Worm (Caenorhabditis elegans) whole organism, early embryonic: ENCODE results near the gene B0432.9.

ENCODE experiments used
- B0310.2 ChIP-seq: sonication (generic microtip); optimal IDR thresholded peaks from 2 replicates; lab custom pipeline; 2016; ENCODE audit warnings: mild to moderate bottlenecking, missing genetic modification characterization, missing compliant biosample characterization
- F13C5.2 ChIP-seq: sonication (generic microtip); optimal IDR thresholded peaks from 2 replicates; lab custom pipeline; 2017; ENCODE audit warnings: mild to moderate bottlenecking, missing genetic modification characterization, inconsistent platforms, missing compliant biosample characterization
- aly-1 ChIP-seq: sonication (generic microtip); optimal IDR thresholded peaks from 2 replicates; lab custom pipeline; 2016; ENCODE audit warnings: missing genetic modification characterization, missing compliant biosample characterization
- ama-1 ChIP-seq: fragments of 150-350 bp; optimal IDR thresholded peaks from 2 replicates; lab custom pipeline; 2014
- ceh-13 ChIP-seq: fragments of 200-800 bp; sonication (Bioruptor generic); optimal IDR thresholded peaks from 2 replicates; lab custom pipeline; 2018; ENCODE audit warnings: mild to moderate bottlenecking, missing genetic modification characterization, missing compliant biosample characterization
- ceh-36 ChIP-seq: sonication (generic microtip); optimal IDR thresholded peaks from 2 replicates; lab custom pipeline; 2016; ENCODE audit warnings: missing genetic modification characterization, inconsistent platforms, missing compliant biosample characterization
- ets-7 ChIP-seq: sonication (generic microtip); optimal IDR thresholded peaks from 2 replicates; lab custom pipeline; 2016; ENCODE audit warnings: missing genotype, missing genetic modification characterization, missing compliant biosample characterization
- flt-1 ChIP-seq: fragments of 200-800 bp; sonication (Bioruptor generic); IDR thresholded peaks from 2 replicates; pipeline ENCODE4 v1.3.6; 2022; ENCODE audit warnings: missing genetic modification characterization, missing compliant biosample characterization
- hmbx-1 ChIP-seq: sonication (generic microtip); optimal IDR thresholded peaks from 2 replicates; lab custom pipeline; 2016; ENCODE audit warnings: mild to moderate bottlenecking, missing genetic modification characterization, missing compliant biosample characterization
- hmg-4 ChIP-seq: fragments of 200-800 bp; sonication (Bioruptor generic); optimal IDR thresholded peaks from 2 replicates; lab custom pipeline; 2018; ENCODE audit warnings: mild to moderate bottlenecking, missing genetic modification characterization, missing compliant biosample characterization
- hnd-1 ChIP-seq: sonication (generic microtip); optimal IDR thresholded peaks from 2 replicates; lab custom pipeline; 2016; ENCODE audit warnings: missing genetic modification characterization, missing compliant biosample characterization
- pes-1 ChIP-seq: fragments of 200-800 bp; sonication (Bioruptor generic); IDR thresholded peaks from 2 replicates; pipeline ENCODE4 v1.3.6; 2022; ENCODE audit warnings: missing genetic modification reagents, missing genetic modification characterization, missing compliant biosample characterization
- scrt-1 ChIP-seq: fragments of 200-800 bp; sonication (Bioruptor generic); IDR thresholded peaks from 2 replicates; pipeline ENCODE4 v1.3.6; 2022; ENCODE audit warnings: missing genetic modification characterization, missing compliant biosample characterization
- sea-1 ChIP-seq: fragments of 200-800 bp; sonication (Bioruptor generic); conservative IDR thresholded peaks from 2 replicates; pipeline ENCODE4 v1.3.6; 2022; ENCODE audit warnings: missing genetic modification characterization, missing compliant biosample characterization
- tbx-11 ChIP-seq: fragments of 200-800 bp; sonication (Bioruptor generic); IDR thresholded peaks from 2 replicates; pipeline ENCODE4 v1.3.6; 2022; ENCODE audit warnings: missing genetic modification characterization, missing compliant biosample characterization
- tbx-37 ChIP-seq: fragments of 200-800 bp; sonication (Bioruptor generic); conservative IDR thresholded peaks from 2 replicates; pipeline ENCODE4 v1.3.6; 2022; ENCODE audit warnings: missing genetic modification reagents, missing genetic modification characterization, missing compliant biosample characterization
- tra-4 ChIP-seq: sonication (generic microtip); optimal IDR thresholded peaks from 2 replicates; lab custom pipeline; 2017; ENCODE audit warnings: missing genetic modification characterization, missing compliant biosample characterization

Gene B0432.9

ce11 chrII:247736-248135 is 35.8 kb downstream of the B0432.9 start:
- no peak for TF ChIP-seq ceh-36
- TF ChIP-seq aly-1 (tag; lab: Kevin White, UChicago), result no peak
- TF ChIP-seq hmbx-1 (tag; lab: Kevin White, UChicago), result no peak
- TF ChIP-seq tbx-37 (GFP tag; lab: Robert Waterston, UW), result no peak
- TF ChIP-seq tbx-11, result no peak
- no peak for TF ChIP-seq tra-4 (tag; lab: Kevin White, UChicago)
- no peak for TF ChIP-seq ets-7 (tag; lab: Kevin White, UChicago)
- no peak for TF ChIP-seq sea-1
- no peak for TF ChIP-seq hnd-1
- TF ChIP-seq pes-1 (GFP tag; lab: Robert Waterston, UW), result no peak
- no peak for TF ChIP-seq B0310.2
- no peak for TF ChIP-seq ama-1 (lab: Kevin White, UChicago)
- TF ChIP-seq flt-1, result no peak
- TF ChIP-seq scrt-1 (GFP tag; lab: Robert Waterston, UW), result no peak

ce11 chrII:240043-240442 is 43.5 kb downstream of the B0432.9 start:
- TF ChIP-seq hmbx-1 (tag; lab: Kevin White, UChicago), result no peak
- TF ChIP-seq ets-7 (tag; lab: Kevin White, UChicago), result no peak
- TF ChIP-seq ceh-36, result no peak
- TF ChIP-seq aly-1 (tag; lab: Kevin White, UChicago), result no peak
- TF ChIP-seq tbx-37 (GFP tag; lab: Robert Waterston, UW), result no peak
- no peak for TF ChIP-seq F13C5.2 (tag; lab: Kevin White, UChicago)
- TF ChIP-seq hnd-1, result no peak
- no peak for TF ChIP-seq ceh-13 (GFP tag; lab: Kevin White, UChicago)
- TF ChIP-seq ama-1 (lab: Kevin White, UChicago), result no peak
- no peak for TF ChIP-seq pes-1 (GFP tag; lab: Robert Waterston, UW)
- TF ChIP-seq hmg-4, result no peak
- TF ChIP-seq B0310.2, result no peak
- TF ChIP-seq tbx-11, result no peak
- no peak for TF ChIP-seq sea-1
- TF ChIP-seq tra-4 (tag; lab: Kevin White, UChicago), result no peak
- no peak for TF ChIP-seq flt-1
- TF ChIP-seq scrt-1 (GFP tag; lab: Robert Waterston, UW), result no peak

ce11 chrII:237721-238120 is 45.8 kb downstream of the B0432.9 start, which contains the start of gene laat-1:
Gene laat-1, minus strand, starts transcription at chrII:237821.
- no peak for TF ChIP-seq hmbx-1 (tag; lab: Kevin White, UChicago)
- TF ChIP-seq ama-1 (lab: Kevin White, UChicago), result no peak
- no peak for TF ChIP-seq B0310.2
- no peak for TF ChIP-seq tbx-37 (GFP tag; lab: Robert Waterston, UW)
- TF ChIP-seq tbx-11, result no peak
- TF ChIP-seq ceh-13 (GFP tag; lab: Kevin White, UChicago), result no peak
- TF ChIP-seq F13C5.2 (tag; lab: Kevin White, UChicago), result no peak
- no peak for TF ChIP-seq hmg-4
- no peak for TF ChIP-seq aly-1 (tag; lab: Kevin White, UChicago)

- TF ChIP-seq tbx-37 (GFP tag; lab: Robert Waterston, UW), result no peak
- no peak for TF ChIP-seq ama-1 (lab: Kevin White, UChicago)
- no peak for TF ChIP-seq ceh-13 (GFP tag; lab: Kevin White, UChicago)
- no peak for TF ChIP-seq hnd-1
These were observed 50.9 kb downstream of the B0432.9 start, which contains the start of gene Y43H11AL.1 for ce11 chrII:232641-233040. Gene Y43H11AL.1, minus strand, starts transcription at chrII:232741.
